Fruit fly (Drosophila melanogaster) whole organism, embryonic: ENCODE results near the gene CG11588.

ENCODE experiments used
- CG12155 ChIP-seq: fragments of 200-800 bp; sonication (Bioruptor generic); optimal IDR thresholded peaks from 3 replicates; lab custom pipeline; 2016; ENCODE audit warnings: missing biosample characterization, missing genetic modification characterization
- CG18011 ChIP-seq: fragments of 200-800 bp; sonication (Bioruptor generic); optimal IDR thresholded peaks from 2 replicates; lab custom pipeline; 2017; ENCODE audit warnings: missing biosample characterization, missing genetic modification characterization, mild to moderate bottlenecking, moderate library complexity, missing genotype
- CG2129 ChIP-seq: fragments of 200-800 bp; sonication (Bioruptor generic); IDR thresholded peaks from 2 replicates; pipeline ENCODE4 v1.3.6; 2022; ENCODE audit warnings: missing biosample characterization, missing genetic modification characterization; ENCODE audit not compliant: partially characterized antibody
- CG3838 ChIP-seq: fragments of 200-800 bp; sonication (Bioruptor generic); optimal IDR thresholded peaks from 3 replicates; lab custom pipeline; 2016; ENCODE audit warnings: missing biosample characterization, missing genetic modification characterization
- Sry-β ChIP-seq: fragments of 200-800 bp; sonication (Bioruptor generic); optimal IDR thresholded peaks from 2 replicates; lab custom pipeline; 2018; ENCODE audit warnings: missing biosample characterization, mild to moderate bottlenecking, missing genetic modification characterization, moderate library complexity
- danr ChIP-seq: fragments of 200-800 bp; sonication (Bioruptor generic); IDR thresholded peaks from 2 replicates; pipeline ENCODE4 v1.3.6; 2022; ENCODE audit warnings: missing biosample characterization, missing genetic modification characterization
- rib ChIP-seq: fragments of 200-800 bp; sonication (Bioruptor generic); IDR thresholded peaks from 2 replicates; pipeline ENCODE4 v1.3.6; 2022; ENCODE audit warnings: missing biosample characterization, missing genetic modification characterization
- row ChIP-seq: fragments of 200-800 bp; sonication (Bioruptor generic); IDR thresholded peaks from 3 replicates; pipeline ENCODE4 v1.3.6; 2022; ENCODE audit warnings: missing biosample characterization, missing genetic modification characterization
- usp ChIP-seq: fragments of >200 bp; optimal IDR thresholded peaks from 2 replicates; lab custom pipeline; 2017; ENCODE audit warnings: missing biosample characterization, missing genetic modification characterization
- z ChIP-seq: fragments of 200-800 bp; sonication (Bioruptor generic); IDR thresholded peaks from 3 replicates; pipeline ENCODE4 v1.3.6; 2022; ENCODE audit warnings: missing biosample characterization, missing genetic modification characterization

DNA sequence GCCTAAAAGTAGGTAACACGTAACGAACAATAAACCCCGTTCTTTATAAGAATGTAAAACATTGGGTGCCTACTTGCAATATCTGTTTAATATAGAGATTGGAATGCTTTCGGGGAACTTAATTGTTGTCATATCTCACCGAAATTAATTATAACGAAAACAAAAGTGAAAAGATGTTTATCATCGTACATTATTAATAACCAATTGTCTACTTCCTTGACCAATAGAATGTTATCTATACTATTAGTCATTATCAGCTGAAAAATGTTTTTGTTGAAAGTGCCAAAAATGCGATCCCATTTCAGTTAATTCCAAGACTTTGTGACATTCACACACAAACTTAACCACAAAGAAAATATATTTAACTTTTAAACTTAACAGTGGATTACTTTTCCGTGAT, 32.5 kb downstream of the CG11588 start, which contains the start of gene CG7248:
- TF ChIP-seq CG12155 (GFP tag; lab: Kevin White, UChicago) (no peak), Sry-β (GFP tag; lab: Kevin White, UChicago) (no peak), danr (GFP tag; lab: Robert Waterston, UW) (no peak), CG2129 (GFP tag; lab: Robert Waterston, UW) (no peak), CG3838 (GFP tag; lab: Kevin White, UChicago) (no peak), usp (GFP tag; lab: Kevin White, UChicago) (no peak), rib (GFP tag; lab: Robert Waterston, UW) (no peak), CG18011 (GFP tag; lab: Kevin White, UChicago) (no peak), z (no peak), row (no peak)
